Worm (Caenorhabditis elegans) whole organism, young adult: ENCODE data around the gene col-146.

Source experiments
- F23B12.7 ChIP-seq: sonication (generic microtip); optimal IDR thresholded peaks from 2 replicates; lab custom pipeline; 2017; ENCODE audit warnings: missing genetic modification characterization, mild to moderate bottlenecking, missing compliant biosample characterization, antibody characterized with exemption, moderate library complexity; ENCODE audit not compliant: insufficient read depth
- F52B5.7 ChIP-seq: sonication (generic microtip); optimal IDR thresholded peaks from 2 replicates; lab custom pipeline; 2016; ENCODE audit warnings: mild to moderate bottlenecking, missing genetic modification characterization, missing compliant biosample characterization
- dpl-1 ChIP-seq: fragments of 150-350 bp; optimal IDR thresholded peaks from 2 replicates; lab custom pipeline; 2014; ENCODE audit warnings: missing biosample characterization, missing genetic modification reagents, missing genetic modification characterization
- egl-18 ChIP-seq: fragments of 200-800 bp; sonication (Bioruptor generic); IDR thresholded peaks from 2 replicates; pipeline ENCODE4 v1.3.6; 2022; ENCODE audit warnings: missing genetic modification reagents, missing genetic modification characterization, missing compliant biosample characterization
- lir-1 ChIP-seq: fragments of 200-800 bp; sonication (Bioruptor generic); conservative IDR thresholded peaks from 2 replicates; pipeline ENCODE4 v1.3.6; 2022; ENCODE audit warnings: missing genetic modification reagents, missing genetic modification characterization, missing compliant biosample characterization
- lsl-1 ChIP-seq: fragments of 200-800 bp; sonication (Bioruptor generic); optimal IDR thresholded peaks from 2 replicates; lab custom pipeline; 2018; ENCODE audit warnings: mild to moderate bottlenecking, missing genetic modification characterization, moderate library complexity, missing compliant biosample characterization
- lsy-27 ChIP-seq: sonication (generic microtip); optimal IDR thresholded peaks from 2 replicates; lab custom pipeline; 2017; ENCODE audit warnings: missing genetic modification characterization, mild to moderate bottlenecking, missing compliant biosample characterization, antibody characterized with exemption, missing genotype, borderline replicate concordance; ENCODE audit not compliant: insufficient read depth
- madf-8 ChIP-seq: fragments of 200-800 bp; sonication (Bioruptor generic); conservative IDR thresholded peaks from 2 replicates; pipeline ENCODE4 v1.3.6; 2022; ENCODE audit warnings: missing genetic modification reagents, missing genetic modification characterization, missing compliant biosample characterization
- somi-1 ChIP-seq: fragments of 200-800 bp; sonication (Bioruptor generic); optimal IDR thresholded peaks from 2 replicates; lab custom pipeline; 2018; ENCODE audit warnings: mild to moderate bottlenecking, missing genetic modification characterization, missing compliant biosample characterization
- unc-62 ChIP-seq: fragments of 150-350 bp; optimal IDR thresholded peaks from 2 replicates; lab custom pipeline; 2014; ENCODE audit warnings: missing biosample characterization, missing genetic modification reagents, missing genetic modification characterization
- ztf-26 ChIP-seq: sonication (generic microtip); optimal IDR thresholded peaks from 2 replicates; lab custom pipeline; 2017; ENCODE audit warnings: missing genetic modification characterization, missing compliant biosample characterization

DNA sequence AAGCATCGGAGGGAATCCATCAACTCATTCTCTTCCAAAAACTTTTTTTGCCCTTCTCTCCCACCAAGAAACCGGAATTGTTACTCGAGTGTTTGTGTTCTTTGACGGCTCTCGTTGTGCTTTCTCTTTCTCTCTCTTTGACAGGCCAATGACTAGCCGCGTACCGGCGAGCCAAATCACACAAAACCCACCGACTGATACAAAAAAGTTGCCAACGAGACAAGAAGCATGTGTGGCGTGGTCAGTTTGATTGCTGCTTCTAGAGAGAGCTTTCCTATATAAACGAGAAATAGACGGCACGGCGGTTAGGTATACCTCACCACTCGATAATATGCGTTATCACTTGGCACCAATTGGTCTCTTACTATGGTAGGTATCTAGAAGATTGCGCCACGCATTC, 14.0 kb upstream of the col-146 start, which contains the start of gene pqn-63:
- TF ChIP-seq lsl-1 (GFP tag; lab: Kevin White, UChicago) (no peak), lir-1 (GFP tag; lab: Robert Waterston, UW) (no peak), F52B5.7 (tag; lab: Kevin White, UChicago) (no peak), unc-62 (GFP tag; lab: Kevin White, UChicago) (no peak), egl-18 (GFP tag; lab: Robert Waterston, UW) (no peak), somi-1 (GFP tag; lab: Kevin White, UChicago) (no peak), F23B12.7 (tag; lab: Kevin White, UChicago) (no peak), lsy-27 (tag; lab: Kevin White, UChicago) (no peak), madf-8 (no peak), ztf-26 (tag; lab: Kevin White, UChicago) (no peak), dpl-1 (no peak)
